Fruit fly (Drosophila melanogaster) S2 (cell line): ENCODE results near the gene CG7985.

Experiments used
- CG8478 ChIP-seq: fragments of >200 bp; optimal IDR thresholded peaks from 2 replicates; lab custom pipeline; 2018
- CTCF ChIP-seq, 2 experiments: fragments of >200 bp; optimal IDR thresholded peaks; 2 replicates each; lab custom pipeline; 2018

dm6 chr3R:18164052-18164722 lies 35.5 kb upstream of the CG7985 start, which contains the start of the genes CG7218 and Cbp20:
- TF ChIP-seq CTCF (optimal IDR thresholded peaks at IDR 0.05; lab: Kevin White, UChicago) (no peak), CG8478 (lab: Kevin White, UChicago) (no peak)
